Fruit fly (Drosophila melanogaster) whole organism, embryonic: ENCODE results near the gene cass.
A peak's percentile ranks its signal among the peaks of the same experiment; 100 is the strongest.

Experiments used
- Ada2b ChIP-seq: fragments of 200-800 bp; sonication (Bioruptor generic); IDR thresholded peaks from 2 replicates; pipeline ENCODE4 v1.3.6; 2022; ENCODE audit warnings: missing biosample characterization, missing genetic modification characterization
- Bgb ChIP-seq: fragments of 200-800 bp; sonication (Bioruptor generic); IDR thresholded peaks from 2 replicates; pipeline ENCODE4 v1.3.6; 2022; ENCODE audit warnings: missing biosample characterization, missing genetic modification characterization; ENCODE audit not compliant: partially characterized antibody
- BtbVII ChIP-seq: fragments of 200-800 bp; sonication (Bioruptor generic); optimal IDR thresholded peaks from 3 replicates; lab custom pipeline; 2017; ENCODE audit warnings: missing biosample characterization, mild to moderate bottlenecking, missing genetic modification characterization
- CG11504 ChIP-seq: fragments of 200-800 bp; sonication (Bioruptor generic); optimal IDR thresholded peaks from 3 replicates; lab custom pipeline; 2019; ENCODE audit warnings: missing biosample characterization, mild to moderate bottlenecking, missing genetic modification characterization, moderate library complexity
- CG11695 ChIP-seq: fragments of 200-800 bp; sonication (Bioruptor generic); IDR thresholded peaks from 3 replicates; pipeline ENCODE4 v1.3.6; 2022; ENCODE audit warnings: missing biosample characterization, missing genetic modification characterization
- CG12104 ChIP-seq: fragments of 200-800 bp; sonication (Bioruptor generic); optimal IDR thresholded peaks from 3 replicates; lab custom pipeline; 2016; ENCODE audit warnings: missing biosample characterization, missing genetic modification characterization
- CG1233 ChIP-seq: fragments of 200-800 bp; sonication (Bioruptor generic); optimal IDR thresholded peaks from 4 replicates; lab custom pipeline; 2018; ENCODE audit warnings: missing biosample characterization, mild to moderate bottlenecking, missing genetic modification characterization
- CG13296 ChIP-seq: fragments of 200-800 bp; sonication (Bioruptor generic); optimal IDR thresholded peaks from 3 replicates; lab custom pipeline; 2018; ENCODE audit warnings: missing biosample characterization, mild to moderate bottlenecking, missing genetic modification characterization
- CG15269 ChIP-seq: fragments of 200-800 bp; sonication (Bioruptor generic); optimal IDR thresholded peaks from 2 replicates; lab custom pipeline; 2018; ENCODE audit warnings: missing biosample characterization, mild to moderate bottlenecking, missing genetic modification characterization, moderate library complexity
- CG15514 ChIP-seq: fragments of 200-800 bp; sonication (Bioruptor generic); optimal IDR thresholded peaks from 3 replicates; lab custom pipeline; 2017; ENCODE audit warnings: missing biosample characterization, missing genetic modification characterization, mild to moderate bottlenecking, moderate library complexity, missing genetic modification reagents
- CG17568 ChIP-seq: fragments of 200-800 bp; sonication (Bioruptor generic); optimal IDR thresholded peaks from 2 replicates; lab custom pipeline; 2018; ENCODE audit warnings: missing biosample characterization, mild to moderate bottlenecking, missing genetic modification characterization, moderate library complexity
- CG18764 ChIP-seq: fragments of 200-800 bp; sonication (Bioruptor generic); optimal IDR thresholded peaks from 3 replicates; lab custom pipeline; 2016; ENCODE audit warnings: missing biosample characterization, missing genetic modification characterization
- CG2712 ChIP-seq: fragments of 200-800 bp; optimal IDR thresholded peaks from 3 replicates; lab custom pipeline; 2019; ENCODE audit warnings: missing biosample characterization, mild to moderate bottlenecking, missing genetic modification characterization, moderate library complexity
- CG32532 ChIP-seq: fragments of 200-800 bp; sonication (Bioruptor generic); IDR thresholded peaks from 2 replicates; pipeline ENCODE4 v1.3.6; 2022; ENCODE audit warnings: missing biosample characterization, missing genetic modification characterization
- CG3281 ChIP-seq: fragments of 200-800 bp; sonication (Bioruptor generic); optimal IDR thresholded peaks from 3 replicates; lab custom pipeline; 2017; ENCODE audit warnings: missing biosample characterization, mild to moderate bottlenecking, missing genetic modification characterization
- CG3407 ChIP-seq: fragments of 200-800 bp; sonication (Bioruptor generic); optimal IDR thresholded peaks from 2 replicates; lab custom pipeline; 2018; ENCODE audit warnings: missing biosample characterization, mild to moderate bottlenecking, missing genetic modification characterization
- CG4360 ChIP-seq: fragments of 200-800 bp; sonication (Bioruptor generic); IDR thresholded peaks from 2 replicates; pipeline ENCODE4 v1.3.6; 2022; ENCODE audit warnings: missing biosample characterization, missing genetic modification characterization
- CG4617 ChIP-seq: fragments of 200-800 bp; sonication (Bioruptor generic); optimal IDR thresholded peaks from 3 replicates; lab custom pipeline; 2016; ENCODE audit warnings: missing biosample characterization, missing genetic modification characterization, borderline replicate concordance
- CG4730 ChIP-seq: fragments of 200-800 bp; sonication (Bioruptor generic); IDR thresholded peaks from 2 replicates; pipeline ENCODE4 v1.3.6; 2022; ENCODE audit warnings: missing biosample characterization, missing genetic modification characterization
- CG6765 ChIP-seq: fragments of 200-800 bp; sonication (Bioruptor generic); optimal IDR thresholded peaks from 3 replicates; lab custom pipeline; 2017; ENCODE audit warnings: missing biosample characterization, mild to moderate bottlenecking, missing genetic modification characterization
- CG6813 ChIP-seq: fragments of 200-800 bp; sonication (Bioruptor generic); optimal IDR thresholded peaks from 2 replicates; lab custom pipeline; 2017; ENCODE audit warnings: missing biosample characterization, missing genetic modification characterization, mild to moderate bottlenecking, moderate library complexity, missing genetic modification reagents
- CG8290 ChIP-seq, 3 experiments: fragments of 200-800 bp; sonication (Bioruptor generic); optimal IDR thresholded peaks; 2 replicates each; lab custom pipeline; 2016 to 2019; ENCODE audit warnings: missing biosample characterization in 3 of 3, missing genetic modification characterization in 3 of 3, mild to moderate bottlenecking in 2 of 3, moderate library complexity in 1 of 3
- CrebB ChIP-seq: fragments of 200-800 bp; sonication (Bioruptor generic); optimal IDR thresholded peaks from 3 replicates; lab custom pipeline; 2018; ENCODE audit warnings: missing biosample characterization, mild to moderate bottlenecking, missing genetic modification characterization
- D19B ChIP-seq: fragments of 200-800 bp; sonication (Bioruptor generic); optimal IDR thresholded peaks from 2 replicates; lab custom pipeline; 2017; ENCODE audit warnings: missing biosample characterization, mild to moderate bottlenecking, missing genetic modification characterization
- E2f1 ChIP-seq: fragments of 200-800 bp; sonication (Bioruptor generic); IDR thresholded peaks from 2 replicates; pipeline ENCODE4 v1.3.6; 2022; ENCODE audit warnings: missing biosample characterization, missing genetic modification characterization
- Ets65A ChIP-seq: fragments of 200-800 bp; sonication (Bioruptor generic); peaks from one replicate; lab custom pipeline; 2016; ENCODE audit warnings: missing biosample characterization, missing genetic modification characterization
- Ets97D ChIP-seq: fragments of 200-800 bp; sonication (Bioruptor generic); optimal IDR thresholded peaks from 3 replicates; lab custom pipeline; 2016; ENCODE audit warnings: missing biosample characterization, missing genetic modification characterization
- HLH4C ChIP-seq: fragments of 200-800 bp; sonication (Bioruptor generic); IDR thresholded peaks from 3 replicates; pipeline ENCODE4 v1.3.6; 2022; ENCODE audit warnings: missing biosample characterization, missing genetic modification characterization; ENCODE audit not compliant: partially characterized antibody
- HmgZ ChIP-seq: fragments of 200-800 bp; sonication (Bioruptor generic); optimal IDR thresholded peaks from 2 replicates; lab custom pipeline; 2018; ENCODE audit warnings: missing biosample characterization, mild to moderate bottlenecking, missing genetic modification characterization
- Oaz ChIP-seq: fragments of 200-800 bp; sonication (Bioruptor generic); IDR thresholded peaks from 2 replicates; pipeline ENCODE4 v1.3.6; 2022; ENCODE audit warnings: missing biosample characterization, missing genetic modification characterization
- Side ChIP-seq: fragments of 200-800 bp; sonication (Bioruptor generic); optimal IDR thresholded peaks from 2 replicates; lab custom pipeline; 2016; ENCODE audit warnings: missing biosample characterization, missing genetic modification characterization
- Tbp ChIP-seq: fragments of >200 bp; optimal IDR thresholded peaks from 2 replicates; lab custom pipeline; 2018; ENCODE audit warnings: missing biosample characterization, missing genetic modification characterization
- Vsx1 ChIP-seq: fragments of 200-800 bp; sonication (Bioruptor generic); optimal IDR thresholded peaks from 2 replicates; lab custom pipeline; 2017; ENCODE audit warnings: missing biosample characterization, mild to moderate bottlenecking, missing genetic modification characterization, missing genetic modification reagents
- Xbp1 ChIP-seq: fragments of 200-800 bp; sonication (Bioruptor generic); optimal IDR thresholded peaks from 3 replicates; lab custom pipeline; 2016; ENCODE audit warnings: missing biosample characterization, mild to moderate bottlenecking, missing genetic modification characterization
- cas ChIP-seq: fragments of 200-800 bp; sonication (Bioruptor generic); IDR thresholded peaks from 2 replicates; pipeline ENCODE4 v1.3.6; 2022; ENCODE audit warnings: missing biosample characterization, missing genetic modification characterization
- disco-r ChIP-seq: fragments of 200-800 bp; sonication (Bioruptor generic); optimal IDR thresholded peaks from 2 replicates; lab custom pipeline; 2016; ENCODE audit warnings: missing biosample characterization, missing genetic modification characterization
- dpn ChIP-seq, 2 experiments: fragments of 200-800 bp; sonication (Bioruptor generic); optimal IDR thresholded peaks; 3 replicates each; lab custom pipeline; 2016; ENCODE audit warnings: missing biosample characterization in 2 of 2, missing genetic modification characterization in 2 of 2
- ems ChIP-seq: fragments of 200-800 bp; sonication (Bioruptor generic); optimal IDR thresholded peaks from 3 replicates; lab custom pipeline; 2016; ENCODE audit warnings: missing biosample characterization, missing genetic modification characterization
- fd96Cb ChIP-seq: fragments of 200-800 bp; sonication (Bioruptor generic); optimal IDR thresholded peaks from 2 replicates; lab custom pipeline; 2018; ENCODE audit warnings: missing biosample characterization, mild to moderate bottlenecking, missing genetic modification characterization, moderate library complexity
- gem ChIP-seq: fragments of 200-800 bp; sonication (Bioruptor generic); optimal IDR thresholded peaks from 2 replicates; lab custom pipeline; 2019; ENCODE audit warnings: missing biosample characterization, mild to moderate bottlenecking, missing genetic modification characterization, moderate library complexity
- kay ChIP-seq: fragments of 200-800 bp; sonication (Bioruptor generic); optimal IDR thresholded peaks from 2 replicates; lab custom pipeline; 2016; ENCODE audit warnings: missing biosample characterization, missing genetic modification characterization
- ken ChIP-seq: fragments of 200-800 bp; sonication (Bioruptor generic); IDR thresholded peaks from 3 replicates; pipeline ENCODE4 v1.3.6; 2022; ENCODE audit warnings: missing biosample characterization, missing genetic modification characterization
- pfk ChIP-seq: fragments of 200-800 bp; sonication (Bioruptor generic); optimal IDR thresholded peaks from 2 replicates; lab custom pipeline; 2018; ENCODE audit warnings: missing biosample characterization, mild to moderate bottlenecking, missing genetic modification characterization, moderate library complexity
- run ChIP-seq: fragments of 200-800 bp; sonication (Bioruptor generic); optimal IDR thresholded peaks from 3 replicates; lab custom pipeline; 2018; ENCODE audit warnings: missing biosample characterization, mild to moderate bottlenecking, missing genetic modification characterization
- sc ChIP-seq, 3 experiments: fragments of >200 bp in 2 of 3; fragments of 200-800 bp in 1 of 3; sonication (Bioruptor generic) in 1 of 3; optimal IDR thresholded peaks; 2 replicates in 2 of 3; 3 replicates in 1 of 3; lab custom pipeline; 2017; ENCODE audit warnings: mild to moderate bottlenecking in 1 of 3, missing biosample characterization in 1 of 3, missing genetic modification characterization in 1 of 3, missing genetic modification reagents in 1 of 3
- scrt ChIP-seq: fragments of 200-800 bp; sonication (Bioruptor generic); optimal IDR thresholded peaks from 2 replicates; lab custom pipeline; 2018; ENCODE audit warnings: missing biosample characterization, mild to moderate bottlenecking, missing genetic modification characterization, moderate library complexity
- sug ChIP-seq: fragments of 200-800 bp; optimal IDR thresholded peaks from 2 replicates; lab custom pipeline; 2019; ENCODE audit warnings: missing biosample characterization, mild to moderate bottlenecking, missing genetic modification characterization, moderate library complexity

cass gene

dm6 chr2L:17450505-17451415 is 26.9 kb downstream of the cass start (continued):
- TF ChIP-seq CG11695 (GFP tag; lab: Robert Waterston, UW) (peak; percentile 72; the same call in 2 of the 3 replicates), CG4730 (GFP tag; lab: Robert Waterston, UW) (no peak), disco-r (GFP tag; lab: Kevin White, UChicago) (no peak), run (tag; lab: Kevin White, UChicago) (peak; percentile 49), Side (peak; percentile 24), HLH4C (GFP tag; lab: Robert Waterston, UW) (no peak), BtbVII (GFP tag; lab: Kevin White, UChicago) (peak; percentile 50), ken (GFP tag; lab: Robert Waterston, UW) (peak; percentile 46; the same call in 1 of the 3 replicates), pfk (GFP tag; lab: Kevin White, UChicago) (no peak), Ets65A (no peak), Xbp1 (GFP tag; lab: Kevin White, UChicago) (peak; percentile 65), CG32532 (no peak; the same call in 1 of the 2 replicates), CG17568 (GFP tag; lab: Kevin White, UChicago) (peak; percentile 22), E2f1 (no peak), sc (optimal IDR thresholded peaks at IDR 0.05; lab: Kevin White, UChicago) (no peak), sc (GFP tag; optimal IDR thresholded peaks at IDR 0.05; lab: Kevin White, UChicago) (peak; percentile 28), CG18764 (GFP tag; lab: Kevin White, UChicago) (no peak), CG4360 (no peak), kay (peak; percentile 97), CG15269 (tag; lab: Kevin White, UChicago) (peak; percentile 75), CG1233 (GFP tag; lab: Kevin White, UChicago) (peak; percentile 63), scrt (GFP tag; lab: Kevin White, UChicago) (peak; percentile 52), CG15514 (GFP tag; lab: Kevin White, UChicago) (peak; percentile 46), CG8290 (GFP tag; optimal IDR thresholded peaks at IDR 0.05; lab: Kevin White, UChicago) (no peak), CG8290 (tag; optimal IDR thresholded peaks at IDR 0.05; lab: Kevin White, UChicago) (peak in 1 of 2 experiments; percentile 47), cas (peak; percentile 69), sug (tag; lab: Kevin White, UChicago) (peak; percentile 60), CG13296 (GFP tag; lab: Kevin White, UChicago) (peak; percentile 47), CG11504 (peak; percentile 80), Ada2b (GFP tag; lab: Robert Waterston, UW) (peak; percentile 49), CG2712 (peak; percentile 72), gem (tag; lab: Kevin White, UChicago) (peak; percentile 83), CG3281 (GFP tag; lab: Kevin White, UChicago) (peak; percentile 71), CG6813 (peak; percentile 24), Oaz (GFP tag; lab: Robert Waterston, UW) (peak; percentile 34), CrebB (tag; lab: Kevin White, UChicago) (peak; percentile 19), HmgZ (tag; lab: Kevin White, UChicago) (peak; percentile 38), CG12104 (peak; percentile 40), Ets97D (GFP tag; lab: Kevin White, UChicago) (no peak), dpn (GFP tag; optimal IDR thresholded peaks at IDR 0.05; lab: Kevin White, UChicago) (peak; percentile 29 to 45), ems (no peak), CG3407 (GFP tag; lab: Kevin White, UChicago) (peak; percentile 33), Tbp (GFP tag; lab: Kevin White, UChicago) (no peak), Bgb (GFP tag; lab: Robert Waterston, UW) (no peak), CG6765 (GFP tag; lab: Kevin White, UChicago) (peak; percentile 29), Vsx1 (peak; percentile 33), CG4617 (peak; percentile 8), D19B (peak; percentile 58), fd96Cb (tag; lab: Kevin White, UChicago) (peak; percentile 35)
